Fruit fly (Drosophila melanogaster) whole organism, embryonic: ENCODE data around the gene CG6023.

Experiments
- Trl ChIP-seq, 3 experiments: fragments of >200 bp in 2 of 3; fragments of 200-800 bp in 1 of 3; sonication (Bioruptor generic) in 1 of 3; optimal IDR thresholded peaks; 2 replicates in 1 of 3; 3 replicates in 2 of 3; lab custom pipeline; 2016 to 2017; ENCODE audit warnings: missing biosample characterization in 1 of 3, missing genetic modification characterization in 1 of 3
- ara ChIP-seq: fragments of 200-800 bp; sonication (Bioruptor generic); IDR thresholded peaks from 2 replicates; pipeline ENCODE4 v1.3.6; 2022; ENCODE audit warnings: missing biosample characterization, missing genetic modification characterization
- cas ChIP-seq: fragments of 200-800 bp; sonication (Bioruptor generic); IDR thresholded peaks from 2 replicates; pipeline ENCODE4 v1.3.6; 2022; ENCODE audit warnings: missing biosample characterization, missing genetic modification characterization

DNA sequence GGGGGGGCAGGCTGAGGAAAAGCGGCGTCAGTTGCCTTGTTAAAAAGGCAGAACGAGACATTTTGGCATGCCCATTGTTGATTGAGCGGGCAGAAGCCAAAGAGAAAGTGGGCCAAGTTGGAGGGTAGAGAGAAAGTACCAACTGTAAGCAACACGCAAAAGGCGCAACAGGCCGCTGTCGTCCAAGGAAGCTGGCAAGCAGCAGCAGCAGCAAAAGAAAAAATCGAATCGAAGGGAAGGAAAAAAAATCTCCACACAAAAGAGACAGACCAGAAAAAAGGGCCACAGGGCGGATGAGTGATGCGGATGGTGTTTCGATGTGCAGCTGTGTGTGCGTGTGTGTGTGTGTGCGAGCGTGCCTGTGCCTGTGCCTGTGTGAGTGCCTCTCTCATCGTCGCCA lies 26.6 kb upstream of the CG6023 start:
- TF ChIP-seq cas (GFP tag; lab: Robert Waterston, UW) (no peak), ara (GFP tag; lab: Robert Waterston, UW) (no peak), Trl (optimal IDR thresholded peaks at IDR 0.05; lab: Kevin White, UChicago) (no peak), Trl (GFP tag; optimal IDR thresholded peaks at IDR 0.05; lab: Kevin White, UChicago) (no peak)
